Fruit fly (Drosophila melanogaster) whole organism, embryonic: ENCODE results near the gene CG6168.
A peak's percentile ranks its signal among the peaks of the same experiment; 100 is the strongest.

Experiments used
- Abd-B ChIP-seq: fragments of 200-800 bp; sonication (Bioruptor generic); optimal IDR thresholded peaks from 2 replicates; lab custom pipeline; 2018; ENCODE audit warnings: missing biosample characterization, mild to moderate bottlenecking, missing genetic modification characterization, moderate library complexity
- CG10462 ChIP-seq: fragments of 200-800 bp; sonication (Bioruptor generic); optimal IDR thresholded peaks from 2 replicates; lab custom pipeline; 2016; ENCODE audit warnings: missing biosample characterization, missing genetic modification characterization
- CG10543 ChIP-seq: fragments of 200-800 bp; sonication (Bioruptor generic); optimal IDR thresholded peaks from 3 replicates; lab custom pipeline; 2017; ENCODE audit warnings: missing biosample characterization, mild to moderate bottlenecking, missing genetic modification characterization, moderate library complexity
- CG12071 ChIP-seq: fragments of 200-800 bp; sonication (Bioruptor generic); optimal IDR thresholded peaks from 3 replicates; lab custom pipeline; 2018; ENCODE audit warnings: missing biosample characterization, mild to moderate bottlenecking, missing genetic modification characterization
- CG12104 ChIP-seq: fragments of 200-800 bp; sonication (Bioruptor generic); optimal IDR thresholded peaks from 3 replicates; lab custom pipeline; 2016; ENCODE audit warnings: missing biosample characterization, missing genetic modification characterization
- CG13296 ChIP-seq: fragments of 200-800 bp; sonication (Bioruptor generic); optimal IDR thresholded peaks from 3 replicates; lab custom pipeline; 2018; ENCODE audit warnings: missing biosample characterization, mild to moderate bottlenecking, missing genetic modification characterization
- CG14441 ChIP-seq: fragments of 200-800 bp; sonication (Bioruptor generic); IDR thresholded peaks from 2 replicates; pipeline ENCODE4 v1.3.6; 2022; ENCODE audit warnings: missing biosample characterization, missing genetic modification characterization
- CG14667 ChIP-seq: fragments of 200-800 bp; sonication (Bioruptor generic); IDR thresholded peaks from 2 replicates; pipeline ENCODE4 v1.3.6; 2022; ENCODE audit warnings: missing biosample characterization, missing genetic modification characterization
- CG14710 ChIP-seq: fragments of 200-800 bp; sonication (Bioruptor generic); optimal IDR thresholded peaks from 3 replicates; lab custom pipeline; 2019; ENCODE audit warnings: missing biosample characterization, mild to moderate bottlenecking, missing genetic modification characterization, moderate library complexity
- CG1647 ChIP-seq: fragments of 200-800 bp; sonication (Bioruptor generic); optimal IDR thresholded peaks from 3 replicates; lab custom pipeline; 2016; ENCODE audit warnings: missing biosample characterization, missing genetic modification characterization
- CG17359 ChIP-seq: fragments of 200-800 bp; sonication (Bioruptor generic); optimal IDR thresholded peaks from 3 replicates; lab custom pipeline; 2018; ENCODE audit warnings: missing biosample characterization, mild to moderate bottlenecking, missing genetic modification characterization, moderate library complexity
- CG17385 ChIP-seq: fragments of 200-800 bp; sonication (Bioruptor generic); optimal IDR thresholded peaks from 3 replicates; lab custom pipeline; 2018; ENCODE audit warnings: missing biosample characterization, mild to moderate bottlenecking, missing genetic modification characterization
- CG2129 ChIP-seq: fragments of 200-800 bp; sonication (Bioruptor generic); IDR thresholded peaks from 2 replicates; pipeline ENCODE4 v1.3.6; 2022; ENCODE audit warnings: missing biosample characterization, missing genetic modification characterization; ENCODE audit not compliant: partially characterized antibody
- CG2712 ChIP-seq: fragments of 200-800 bp; optimal IDR thresholded peaks from 3 replicates; lab custom pipeline; 2019; ENCODE audit warnings: missing biosample characterization, mild to moderate bottlenecking, missing genetic modification characterization, moderate library complexity
- CG3995 ChIP-seq: fragments of 200-800 bp; sonication (Bioruptor generic); optimal IDR thresholded peaks from 3 replicates; lab custom pipeline; 2016; ENCODE audit warnings: missing biosample characterization, missing genetic modification characterization
- CG4424 ChIP-seq: fragments of 200-800 bp; sonication (Bioruptor generic); optimal IDR thresholded peaks from 3 replicates; lab custom pipeline; 2016; ENCODE audit warnings: missing biosample characterization, missing genetic modification characterization
- CG6272 ChIP-seq: fragments of 200-800 bp; sonication (Bioruptor generic); IDR thresholded peaks from 2 replicates; pipeline ENCODE4 v1.3.6; 2022; ENCODE audit warnings: missing biosample characterization, missing genetic modification characterization
- CG6689 ChIP-seq: fragments of 200-800 bp; sonication (Bioruptor generic); IDR thresholded peaks from 2 replicates; pipeline ENCODE4 v1.3.6; 2022; ENCODE audit warnings: missing biosample characterization, missing genetic modification characterization
- CG6854 ChIP-seq: fragments of 200-800 bp; sonication (Bioruptor generic); optimal IDR thresholded peaks from 3 replicates; lab custom pipeline; 2017; ENCODE audit warnings: missing biosample characterization, mild to moderate bottlenecking, missing genetic modification characterization
- CG7556 ChIP-seq: fragments of 200-800 bp; sonication (Bioruptor generic); optimal IDR thresholded peaks from 2 replicates; lab custom pipeline; 2017; ENCODE audit warnings: missing biosample characterization, mild to moderate bottlenecking, missing genetic modification characterization
- CG9727 ChIP-seq: fragments of 200-800 bp; sonication (Bioruptor generic); optimal IDR thresholded peaks from 3 replicates; lab custom pipeline; 2017; ENCODE audit warnings: missing biosample characterization, mild to moderate bottlenecking, missing genetic modification characterization
- D ChIP-seq, 2 experiments: fragments of 200-800 bp in 1 of 2; fragments of >200 bp in 1 of 2; sonication (Bioruptor generic) in 1 of 2; optimal IDR thresholded peaks; 2 replicates in 1 of 2; 3 replicates in 1 of 2; lab custom pipeline; 2017; ENCODE audit warnings: mild to moderate bottlenecking in 1 of 2, missing biosample characterization in 1 of 2, missing genetic modification characterization in 1 of 2, missing genetic modification reagents in 1 of 2
- Dbx ChIP-seq: fragments of 200-800 bp; sonication (Bioruptor generic); IDR thresholded peaks from 3 replicates; pipeline ENCODE4 v1.3.6; 2022; ENCODE audit warnings: missing biosample characterization, missing genetic modification characterization
- Dip3 ChIP-seq: fragments of 200-800 bp; sonication (Bioruptor generic); optimal IDR thresholded peaks from 3 replicates; lab custom pipeline; 2016; ENCODE audit warnings: missing biosample characterization, missing genetic modification characterization
- Dll ChIP-seq: fragments of 200-800 bp; sonication (Bioruptor generic); IDR thresholded peaks from 4 replicates; pipeline ENCODE4 v1.3.6; 2022; ENCODE audit warnings: missing biosample characterization, missing genetic modification characterization; ENCODE audit not compliant: partially characterized antibody
- Ets65A ChIP-seq: fragments of 200-800 bp; sonication (Bioruptor generic); peaks from one replicate; lab custom pipeline; 2016; ENCODE audit warnings: missing biosample characterization, missing genetic modification characterization
- Med ChIP-seq: fragments of 200-800 bp; sonication (Bioruptor generic); peaks from one replicate; lab custom pipeline; 2016; ENCODE audit warnings: missing biosample characterization, missing genetic modification characterization, mild to moderate bottlenecking, inconsistent platforms, moderate library complexity
- NFAT ChIP-seq: fragments of 200-800 bp; sonication (Bioruptor generic); IDR thresholded peaks from 2 replicates; pipeline ENCODE4 v1.3.6; 2022; ENCODE audit warnings: missing biosample characterization, missing genetic modification characterization
- PHDP ChIP-seq: fragments of 200-800 bp; sonication (Bioruptor generic); optimal IDR thresholded peaks from 3 replicates; lab custom pipeline; 2018; ENCODE audit warnings: missing biosample characterization, mild to moderate bottlenecking, missing genetic modification characterization, moderate library complexity
- Sry-β ChIP-seq: fragments of 200-800 bp; sonication (Bioruptor generic); optimal IDR thresholded peaks from 2 replicates; lab custom pipeline; 2018; ENCODE audit warnings: missing biosample characterization, mild to moderate bottlenecking, missing genetic modification characterization, moderate library complexity
- Sry-δ ChIP-seq: fragments of 200-800 bp; sonication (Bioruptor generic); optimal IDR thresholded peaks from 2 replicates; lab custom pipeline; 2016; ENCODE audit warnings: missing biosample characterization, missing genetic modification characterization
- Usf ChIP-seq: fragments of 200-800 bp; sonication (Bioruptor generic); optimal IDR thresholded peaks from 2 replicates; lab custom pipeline; 2017; ENCODE audit warnings: missing genotype, missing biosample characterization, missing genetic modification characterization
- Vsx1 ChIP-seq: fragments of 200-800 bp; sonication (Bioruptor generic); optimal IDR thresholded peaks from 2 replicates; lab custom pipeline; 2017; ENCODE audit warnings: missing biosample characterization, mild to moderate bottlenecking, missing genetic modification characterization, missing genetic modification reagents
- btn ChIP-seq: fragments of 200-800 bp; sonication (Bioruptor generic); optimal IDR thresholded peaks from 2 replicates; lab custom pipeline; 2016; ENCODE audit warnings: missing biosample characterization, missing genetic modification characterization
- cg ChIP-seq: fragments of 200-800 bp; sonication (Bioruptor generic); optimal IDR thresholded peaks from 3 replicates; lab custom pipeline; 2019; ENCODE audit warnings: missing biosample characterization, mild to moderate bottlenecking, missing genetic modification characterization, moderate library complexity
- disco-r ChIP-seq: fragments of 200-800 bp; sonication (Bioruptor generic); optimal IDR thresholded peaks from 2 replicates; lab custom pipeline; 2016; ENCODE audit warnings: missing biosample characterization, missing genetic modification characterization
- dm ChIP-seq: fragments of 200-800 bp; sonication (Bioruptor generic); optimal IDR thresholded peaks from 3 replicates; lab custom pipeline; 2016; ENCODE audit warnings: missing biosample characterization, missing genetic modification characterization
- fd102C ChIP-seq: fragments of 200-800 bp; sonication (Bioruptor generic); optimal IDR thresholded peaks from 2 replicates; lab custom pipeline; 2018; ENCODE audit warnings: missing biosample characterization, mild to moderate bottlenecking, missing genetic modification characterization, moderate library complexity
- gem ChIP-seq: fragments of 200-800 bp; sonication (Bioruptor generic); optimal IDR thresholded peaks from 2 replicates; lab custom pipeline; 2019; ENCODE audit warnings: missing biosample characterization, mild to moderate bottlenecking, missing genetic modification characterization, moderate library complexity
- gsb-n ChIP-seq: fragments of 200-800 bp; sonication (Bioruptor generic); optimal IDR thresholded peaks from 3 replicates; lab custom pipeline; 2018; ENCODE audit warnings: missing biosample characterization, mild to moderate bottlenecking, missing genetic modification characterization
- gt ChIP-seq: fragments of 200-800 bp; sonication (Bioruptor generic); IDR thresholded peaks from 2 replicates; pipeline ENCODE4 v1.3.6; 2022; ENCODE audit warnings: missing biosample characterization, missing genetic modification characterization
- jing ChIP-seq: fragments of 200-800 bp; sonication (Bioruptor generic); optimal IDR thresholded peaks from 2 replicates; lab custom pipeline; 2018; ENCODE audit warnings: missing biosample characterization, mild to moderate bottlenecking, missing genetic modification characterization
- klu ChIP-seq: fragments of 200-800 bp; sonication (Bioruptor generic); IDR thresholded peaks from 2 replicates; pipeline ENCODE4 v1.3.6; 2022; ENCODE audit warnings: missing biosample characterization, missing genetic modification characterization
- lab ChIP-seq: fragments of 200-800 bp; sonication (Bioruptor generic); optimal IDR thresholded peaks from 3 replicates; lab custom pipeline; 2017; ENCODE audit warnings: missing biosample characterization, missing genetic modification characterization, mild to moderate bottlenecking, moderate library complexity, missing genetic modification reagents
- onecut ChIP-seq: fragments of 200-800 bp; sonication (Bioruptor generic); IDR thresholded peaks from 2 replicates; pipeline ENCODE4 v1.3.6; 2022; ENCODE audit warnings: missing biosample characterization, missing genetic modification characterization
- prd ChIP-seq, 3 experiments: fragments of >200 bp in 2 of 3; fragments of 200-800 bp in 1 of 3; sonication (Bioruptor generic) in 1 of 3; optimal IDR thresholded peaks in 2 of 3; IDR thresholded peaks in 1 of 3; 2 replicates in 2 of 3; 3 replicates in 1 of 3; pipeline versions ENCODE4 v1.3.6 to Lab custom; 2017 to 2022; ENCODE audit warnings: missing biosample characterization in 1 of 3, missing genetic modification characterization in 1 of 3
- pzg ChIP-seq: fragments of 200-800 bp; sonication (Bioruptor generic); optimal IDR thresholded peaks from 3 replicates; lab custom pipeline; 2018; ENCODE audit warnings: missing biosample characterization, mild to moderate bottlenecking, missing genetic modification characterization, moderate library complexity
- vvl ChIP-seq: fragments of 200-800 bp; sonication (Bioruptor generic); IDR thresholded peaks from 2 replicates; pipeline ENCODE4 v1.3.6; 2022; ENCODE audit warnings: missing biosample characterization, missing genetic modification characterization

The CG6168 gene

DNA sequence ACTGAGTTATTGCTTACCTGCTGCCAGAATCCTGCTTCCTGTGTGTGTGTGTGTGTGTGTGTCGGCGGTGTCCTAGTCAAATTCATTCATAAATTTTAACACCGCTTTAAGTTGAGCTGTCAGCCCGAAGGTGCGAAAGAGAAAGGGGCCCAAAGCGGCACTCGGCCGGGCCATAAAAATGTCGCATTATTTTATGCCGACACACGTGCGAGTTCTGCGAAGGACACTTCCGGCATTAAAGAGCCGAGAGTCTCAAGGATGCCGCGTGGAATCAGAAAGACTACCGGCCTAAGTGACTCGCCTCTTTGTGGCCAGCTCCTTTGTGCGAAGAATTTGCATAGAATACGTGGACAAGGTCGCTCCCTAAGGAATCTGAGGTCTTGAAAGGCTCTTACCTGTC is 35.5 kb upstream of the CG6168 start (continued):
- no peak for TF ChIP-seq CG14667
- TF ChIP-seq CG4424 (GFP tag; lab: Kevin White, UChicago), result no peak
- no peak for TF ChIP-seq CG3995 (GFP tag; lab: Kevin White, UChicago)
- TF ChIP-seq gsb-n (tag; lab: Kevin White, UChicago), result no peak
- no peak for TF ChIP-seq prd (optimal IDR thresholded peaks at IDR 0.05; lab: Kevin White, UChicago)
- TF ChIP-seq prd (GFP tag; IDR thresholded peaks at IDR 0.05; lab: Robert Waterston, UW), result no peak
- TF ChIP-seq gt (GFP tag; lab: Robert Waterston, UW), result 0 out of 2 replicates have a peak, but pooled peaks have one; percentile 20
- no peak for TF ChIP-seq CG17359 (tag; lab: Kevin White, UChicago)
- TF ChIP-seq Med (GFP tag; lab: Kevin White, UChicago), result peak; percentile 12
- no peak for TF ChIP-seq gem (tag; lab: Kevin White, UChicago)
- no peak for TF ChIP-seq CG7556
- no peak for TF ChIP-seq CG12071 (GFP tag; lab: Kevin White, UChicago)
- no peak for TF ChIP-seq CG6689
- no peak for TF ChIP-seq Ets65A (GFP tag; lab: Kevin White, UChicago)
- no peak for TF ChIP-seq Dll (GFP tag; lab: Robert Waterston, UW)
- TF ChIP-seq cg (GFP tag; lab: Kevin White, UChicago), result no peak
- TF ChIP-seq Usf (GFP tag; lab: Kevin White, UChicago), result no peak
- TF ChIP-seq NFAT, result no peak
- no peak for TF ChIP-seq Dip3
- no peak for TF ChIP-seq pzg (GFP tag; lab: Kevin White, UChicago)
- TF ChIP-seq CG1647, result no peak
- TF ChIP-seq dm (GFP tag; lab: Kevin White, UChicago), result no peak

DNA sequence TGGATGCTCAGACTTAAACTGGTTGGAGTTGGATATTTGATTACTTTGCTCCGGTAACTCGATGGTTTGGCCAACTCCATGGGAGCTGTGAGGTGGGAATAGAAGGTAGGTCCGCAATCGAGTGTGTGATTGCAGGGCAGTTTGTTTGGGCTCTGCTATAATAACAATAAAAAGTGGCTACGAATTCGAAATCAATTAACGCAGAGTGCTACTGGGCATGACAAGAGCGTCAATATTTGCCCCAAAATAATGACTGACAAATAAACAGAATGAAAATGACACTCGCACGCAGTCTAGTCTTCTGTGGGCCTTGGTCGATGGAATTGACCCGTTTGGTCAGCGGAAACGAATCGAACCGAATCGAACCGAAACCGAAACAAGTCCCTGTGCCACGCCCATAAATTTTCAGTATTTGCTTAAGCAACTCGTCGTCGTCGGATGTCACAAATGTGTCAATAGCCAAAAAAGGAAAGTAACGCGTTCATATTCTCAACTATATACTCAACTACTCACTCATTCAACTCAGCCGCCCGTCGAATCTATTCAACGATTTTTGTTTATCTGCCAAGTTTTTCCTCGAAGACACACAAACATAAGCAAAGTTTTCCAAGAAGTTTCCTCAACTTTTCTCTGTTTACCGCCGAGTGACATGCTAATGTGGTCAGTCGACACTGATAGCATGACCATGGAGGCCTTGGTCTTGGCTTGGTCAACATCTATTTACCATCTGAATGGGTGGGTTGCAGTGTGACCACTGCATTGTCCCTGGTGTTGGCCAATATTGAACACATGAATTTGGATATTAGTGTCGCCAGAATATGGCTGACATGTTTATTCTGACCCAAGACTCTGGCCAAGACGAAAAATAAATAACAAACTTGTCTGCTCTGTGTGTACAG is 34.2 kb upstream of the CG6168 start:
- TF ChIP-seq CG10543 (GFP tag; lab: Kevin White, UChicago) (peak; percentile 15), D (optimal IDR thresholded peaks at IDR 0.05; lab: Kevin White, UChicago) (no peak), D (GFP tag; optimal IDR thresholded peaks at IDR 0.05; lab: Kevin White, UChicago) (peak; percentile 0), CG2712 (peak; percentile 3), CG2129 (GFP tag; lab: Robert Waterston, UW) (no peak), CG6854 (GFP tag; lab: Kevin White, UChicago) (no peak), Dbx (GFP tag; lab: Robert Waterston, UW) (0 out of 3 replicates have a peak, but pooled peaks have one; percentile 36), fd102C (GFP tag; lab: Kevin White, UChicago) (no peak), btn (GFP tag; lab: Kevin White, UChicago) (no peak), jing (GFP tag; lab: Kevin White, UChicago) (no peak), klu (GFP tag; lab: Robert Waterston, UW) (no peak), Sry-δ (GFP tag; lab: Kevin White, UChicago) (peak; percentile 8), PHDP (tag; lab: Kevin White, UChicago) (no peak), CG14441 (GFP tag; lab: Robert Waterston, UW) (no peak), Vsx1 (peak; percentile 2), CG6272 (0 out of 2 replicates have a peak, but pooled peaks have one; percentile 22), CG10462 (no peak), lab (GFP tag; lab: Kevin White, UChicago) (no peak), onecut (GFP tag; lab: Robert Waterston, UW) (0 out of 2 replicates have a peak, but pooled peaks have one; percentile 3), CG17385 (GFP tag; lab: Kevin White, UChicago) (no peak), CG14710 (tag; lab: Kevin White, UChicago) (peak; percentile 16), Sry-β (GFP tag; lab: Kevin White, UChicago) (no peak), CG12104 (peak; percentile 23), CG13296 (no peak), disco-r (GFP tag; lab: Kevin White, UChicago) (peak; percentile 8), gt (GFP tag; lab: Robert Waterston, UW) (no peak), CG9727 (GFP tag; lab: Kevin White, UChicago) (peak; percentile 13), vvl (GFP tag; lab: Robert Waterston, UW) (peak; percentile 39), Abd-B (GFP tag; lab: Kevin White, UChicago) (no peak)
